Fruit fly (Drosophila melanogaster) whole organism, embryonic: ENCODE results near the gene sdk.

Experiments used
- Ada2b ChIP-seq: fragments of 200-800 bp; sonication (Bioruptor generic); IDR thresholded peaks from 2 replicates; pipeline ENCODE4 v1.3.6; 2022; ENCODE audit warnings: missing biosample characterization, missing genetic modification characterization
- Asciz ChIP-seq: fragments of 200-800 bp; sonication (Bioruptor generic); optimal IDR thresholded peaks from 2 replicates; lab custom pipeline; 2017; ENCODE audit warnings: missing biosample characterization, mild to moderate bottlenecking, missing genetic modification characterization, missing genetic modification reagents
- CG10431 ChIP-seq: fragments of 200-800 bp; sonication (Bioruptor generic); optimal IDR thresholded peaks from 3 replicates; lab custom pipeline; 2018; ENCODE audit warnings: missing biosample characterization, mild to moderate bottlenecking, missing genetic modification characterization
- CG10543 ChIP-seq: fragments of 200-800 bp; sonication (Bioruptor generic); optimal IDR thresholded peaks from 3 replicates; lab custom pipeline; 2017; ENCODE audit warnings: missing biosample characterization, mild to moderate bottlenecking, missing genetic modification characterization, moderate library complexity
- CG11456 ChIP-seq: fragments of 200-800 bp; sonication (Bioruptor generic); IDR thresholded peaks from 3 replicates; pipeline ENCODE4 v1.3.6; 2022; ENCODE audit warnings: missing biosample characterization, missing genetic modification characterization
- CG11696 ChIP-seq: fragments of 200-800 bp; sonication (Bioruptor generic); IDR thresholded peaks from 2 replicates; pipeline ENCODE4 v1.3.6; 2022; ENCODE audit warnings: missing biosample characterization, missing genetic modification characterization
- CG12299 ChIP-seq: fragments of 200-800 bp; sonication (Bioruptor generic); optimal IDR thresholded peaks from 2 replicates; lab custom pipeline; 2018; ENCODE audit warnings: missing biosample characterization, mild to moderate bottlenecking, missing genetic modification characterization
- CG17359 ChIP-seq: fragments of 200-800 bp; sonication (Bioruptor generic); optimal IDR thresholded peaks from 3 replicates; lab custom pipeline; 2018; ENCODE audit warnings: missing biosample characterization, mild to moderate bottlenecking, missing genetic modification characterization, moderate library complexity
- CG17361 ChIP-seq: fragments of 200-800 bp; sonication (Bioruptor generic); IDR thresholded peaks from 3 replicates; pipeline ENCODE4 v1.3.6; 2022; ENCODE audit warnings: missing biosample characterization, missing genetic modification characterization
- CG18764 ChIP-seq: fragments of 200-800 bp; sonication (Bioruptor generic); optimal IDR thresholded peaks from 3 replicates; lab custom pipeline; 2016; ENCODE audit warnings: missing biosample characterization, missing genetic modification characterization
- CG30403 ChIP-seq: fragments of 200-800 bp; sonication (Bioruptor generic); optimal IDR thresholded peaks from 3 replicates; lab custom pipeline; 2016; ENCODE audit warnings: missing biosample characterization, missing genetic modification characterization
- CG31365 ChIP-seq: fragments of 200-800 bp; sonication (Bioruptor generic); optimal IDR thresholded peaks from 2 replicates; lab custom pipeline; 2018; ENCODE audit warnings: missing biosample characterization, mild to moderate bottlenecking, missing genetic modification characterization
- CG3163 ChIP-seq: fragments of 200-800 bp; sonication (Bioruptor generic); optimal IDR thresholded peaks from 3 replicates; lab custom pipeline; 2016; ENCODE audit warnings: missing biosample characterization, missing genetic modification characterization
- CG3726 ChIP-seq: fragments of 200-800 bp; sonication (Bioruptor generic); IDR thresholded peaks from 3 replicates; pipeline ENCODE4, ENCODE4 v1.3.6; 2022; ENCODE audit warnings: missing biosample characterization, missing genetic modification characterization
- CG4328 ChIP-seq: fragments of 200-800 bp; sonication (Bioruptor generic); optimal IDR thresholded peaks from 3 replicates; lab custom pipeline; 2017; ENCODE audit warnings: missing biosample characterization, missing genetic modification reagents, missing genetic modification characterization
- CG4707 ChIP-seq: fragments of 200-800 bp; sonication (Bioruptor generic); optimal IDR thresholded peaks from 2 replicates; lab custom pipeline; 2018; ENCODE audit warnings: missing biosample characterization, mild to moderate bottlenecking, missing genetic modification characterization, moderate library complexity
- CG4820 ChIP-seq: fragments of 200-800 bp; sonication (Bioruptor generic); optimal IDR thresholded peaks from 3 replicates; lab custom pipeline; 2016; ENCODE audit warnings: missing biosample characterization, missing genetic modification characterization
- CG7839 ChIP-seq: fragments of 200-800 bp; sonication (Bioruptor generic); optimal IDR thresholded peaks from 3 replicates; lab custom pipeline; 2018; ENCODE audit warnings: missing biosample characterization, mild to moderate bottlenecking, missing genetic modification characterization, moderate library complexity
- CG8924 ChIP-seq: fragments of 200-800 bp; optimal IDR thresholded peaks from 3 replicates; lab custom pipeline; 2019; ENCODE audit warnings: missing biosample characterization, mild to moderate bottlenecking, missing genetic modification characterization, moderate library complexity
- CG9609 ChIP-seq: fragments of 200-800 bp; sonication (Bioruptor generic); optimal IDR thresholded peaks from 3 replicates; lab custom pipeline; 2016; ENCODE audit warnings: missing biosample characterization, missing genetic modification characterization
- CG9876 ChIP-seq: fragments of 200-800 bp; sonication (Bioruptor generic); optimal IDR thresholded peaks from 2 replicates; lab custom pipeline; 2016; ENCODE audit warnings: missing biosample characterization, missing genetic modification characterization
- CHES-1-like ChIP-seq: fragments of 200-800 bp; sonication (Bioruptor generic); optimal IDR thresholded peaks from 2 replicates; lab custom pipeline; 2016; ENCODE audit warnings: missing biosample characterization, missing genetic modification characterization
- Dip3 ChIP-seq: fragments of 200-800 bp; sonication (Bioruptor generic); optimal IDR thresholded peaks from 3 replicates; lab custom pipeline; 2016; ENCODE audit warnings: missing biosample characterization, missing genetic modification characterization
- Dref ChIP-seq: fragments of 200-800 bp; sonication (Bioruptor generic); IDR thresholded peaks from 2 replicates; pipeline ENCODE4 v1.3.6; 2022; ENCODE audit warnings: missing biosample characterization, missing genetic modification characterization
- Hr78 ChIP-seq, 2 experiments: fragments of 200-800 bp in 1 of 2; fragments of >200 bp in 1 of 2; sonication (Bioruptor generic) in 1 of 2; optimal IDR thresholded peaks; 2 replicates each; lab custom pipeline; 2017 to 2019; ENCODE audit warnings: missing biosample characterization in 2 of 2, missing genetic modification characterization in 2 of 2, mild to moderate bottlenecking in 1 of 2, moderate library complexity in 1 of 2
- Kr ChIP-seq: fragments of 200-800 bp; sonication (Bioruptor generic); optimal IDR thresholded peaks from 2 replicates; lab custom pipeline; 2017; ENCODE audit warnings: missing biosample characterization, mild to moderate bottlenecking, missing genetic modification characterization
- Myb ChIP-seq: fragments of 200-800 bp; sonication (Bioruptor generic); optimal IDR thresholded peaks from 2 replicates; lab custom pipeline; 2016; ENCODE audit warnings: missing biosample characterization, missing genetic modification characterization
- NC2β ChIP-seq: fragments of 200-800 bp; sonication (Bioruptor generic); optimal IDR thresholded peaks from 2 replicates; lab custom pipeline; 2016; ENCODE audit warnings: missing biosample characterization, missing genetic modification characterization
- NK7.1 ChIP-seq: fragments of 200-800 bp; sonication (Bioruptor generic); optimal IDR thresholded peaks from 3 replicates; lab custom pipeline; 2016; ENCODE audit warnings: missing biosample characterization, missing genetic modification characterization
- Neu2 ChIP-seq: fragments of 200-800 bp; sonication (Bioruptor generic); optimal IDR thresholded peaks from 3 replicates; lab custom pipeline; 2016; ENCODE audit warnings: missing biosample characterization, missing genetic modification characterization, borderline replicate concordance
- Sry-δ ChIP-seq: fragments of 200-800 bp; sonication (Bioruptor generic); optimal IDR thresholded peaks from 2 replicates; lab custom pipeline; 2016; ENCODE audit warnings: missing biosample characterization, missing genetic modification characterization
- Usf ChIP-seq: fragments of 200-800 bp; sonication (Bioruptor generic); optimal IDR thresholded peaks from 2 replicates; lab custom pipeline; 2017; ENCODE audit warnings: missing genotype, missing biosample characterization, missing genetic modification characterization
- ap ChIP-seq: fragments of 200-800 bp; sonication (Bioruptor generic); IDR thresholded peaks from 2 replicates; pipeline ENCODE4 v1.3.6; 2022; ENCODE audit warnings: missing biosample characterization, missing genetic modification characterization
- az2 ChIP-seq: fragments of 200-800 bp; sonication (Bioruptor generic); optimal IDR thresholded peaks from 3 replicates; lab custom pipeline; 2016; ENCODE audit warnings: missing biosample characterization, missing genetic modification characterization
- br ChIP-seq: fragments of >200 bp; optimal IDR thresholded peaks from 2 replicates; lab custom pipeline; 2017
- cg ChIP-seq: fragments of 200-800 bp; sonication (Bioruptor generic); optimal IDR thresholded peaks from 3 replicates; lab custom pipeline; 2019; ENCODE audit warnings: missing biosample characterization, mild to moderate bottlenecking, missing genetic modification characterization, moderate library complexity
- chif ChIP-seq, 2 experiments: fragments of 200-800 bp; sonication (Bioruptor generic); optimal IDR thresholded peaks; 3 replicates each; lab custom pipeline; 2016; ENCODE audit warnings: missing biosample characterization in 2 of 2, missing genetic modification characterization in 2 of 2
- crp ChIP-seq, 2 experiments: fragments of 200-800 bp; sonication (Bioruptor generic); optimal IDR thresholded peaks; 2 replicates in 1 of 2; 3 replicates in 1 of 2; lab custom pipeline; 2017; ENCODE audit warnings: missing biosample characterization in 2 of 2, missing genetic modification characterization in 2 of 2, mild to moderate bottlenecking in 1 of 2, moderate library complexity in 1 of 2
- cwo ChIP-seq: fragments of 200-800 bp; sonication (Bioruptor generic); optimal IDR thresholded peaks from 3 replicates; lab custom pipeline; 2017; ENCODE audit warnings: missing biosample characterization, missing genetic modification characterization, mild to moderate bottlenecking, moderate library complexity, missing genetic modification reagents
- emc ChIP-seq: fragments of 200-800 bp; sonication (Bioruptor generic); optimal IDR thresholded peaks from 2 replicates; lab custom pipeline; 2016; ENCODE audit warnings: missing biosample characterization, missing genetic modification characterization
- fd3F ChIP-seq: fragments of 200-800 bp; sonication (Bioruptor generic); optimal IDR thresholded peaks from 2 replicates; lab custom pipeline; 2018; ENCODE audit warnings: missing biosample characterization, mild to moderate bottlenecking, missing genetic modification characterization, moderate library complexity
- ftz-f1 ChIP-seq: fragments of 200-800 bp; sonication (Bioruptor generic); optimal IDR thresholded peaks from 2 replicates; lab custom pipeline; 2016; ENCODE audit warnings: missing biosample characterization, missing genetic modification characterization
- gro ChIP-seq: fragments of 200-800 bp; sonication (Bioruptor generic); optimal IDR thresholded peaks from 2 replicates; lab custom pipeline; 2016; ENCODE audit warnings: missing biosample characterization, missing genetic modification characterization
- her ChIP-seq: fragments of 200-800 bp; sonication (Bioruptor generic); optimal IDR thresholded peaks from 2 replicates; lab custom pipeline; 2016; ENCODE audit warnings: missing biosample characterization, missing genetic modification characterization
- hth ChIP-seq: fragments of >200 bp; optimal IDR thresholded peaks from 2 replicates; lab custom pipeline; 2017; ENCODE audit warnings: inconsistent platforms
- onecut ChIP-seq: fragments of 200-800 bp; sonication (Bioruptor generic); IDR thresholded peaks from 2 replicates; pipeline ENCODE4 v1.3.6; 2022; ENCODE audit warnings: missing biosample characterization, missing genetic modification characterization
- otp ChIP-seq: fragments of 200-800 bp; sonication (Bioruptor generic); IDR thresholded peaks from 3 replicates; pipeline ENCODE4, ENCODE4 v1.3.6; 2022; ENCODE audit warnings: missing biosample characterization, missing genetic modification characterization
- repo ChIP-seq: fragments of 200-800 bp; sonication (Bioruptor generic); optimal IDR thresholded peaks from 2 replicates; lab custom pipeline; 2016; ENCODE audit warnings: missing biosample characterization, missing genetic modification characterization
- slp2 ChIP-seq: fragments of 200-800 bp; sonication (Bioruptor generic); optimal IDR thresholded peaks from 2 replicates; lab custom pipeline; 2016; ENCODE audit warnings: missing biosample characterization, missing genetic modification characterization
- tio ChIP-seq: fragments of 200-800 bp; sonication (Bioruptor generic); optimal IDR thresholded peaks from 2 replicates; lab custom pipeline; 2017; ENCODE audit warnings: missing biosample characterization, missing genetic modification characterization, inconsistent platforms
- unpg ChIP-seq: fragments of 200-800 bp; sonication (Bioruptor generic); optimal IDR thresholded peaks from 3 replicates; lab custom pipeline; 2018; ENCODE audit warnings: missing biosample characterization, mild to moderate bottlenecking, missing genetic modification characterization, moderate library complexity
- vnd ChIP-seq: fragments of 200-800 bp; sonication (Bioruptor generic); IDR thresholded peaks from 3 replicates; pipeline ENCODE4 v1.3.6; 2022; ENCODE audit warnings: missing biosample characterization, missing genetic modification characterization; ENCODE audit not compliant: partially characterized antibody

Gene sdk

DNA sequence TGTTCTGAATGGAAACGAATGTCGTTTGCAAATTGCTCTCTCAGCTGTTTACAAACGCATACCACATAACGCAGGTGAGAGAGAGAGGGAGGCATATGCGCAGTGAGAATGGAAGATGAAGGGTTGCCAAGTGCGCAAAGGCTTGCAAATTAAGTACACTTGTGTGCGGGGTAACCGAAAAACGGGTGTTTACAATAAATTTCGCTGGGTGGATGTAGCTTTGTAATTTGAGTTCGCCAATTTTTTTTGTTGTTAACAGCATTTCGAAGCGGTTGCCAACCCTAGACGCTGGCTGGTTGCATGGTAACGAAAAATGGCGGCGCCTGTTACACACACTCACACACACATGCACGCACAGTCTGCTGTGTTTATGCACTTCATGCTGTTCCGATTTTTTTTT is 31.7 kb upstream of the sdk start (continued):
- TF ChIP-seq cwo (GFP tag; lab: Kevin White, UChicago) (peak; percentile 89), cg (GFP tag; lab: Kevin White, UChicago) (no peak), Neu2 (GFP tag; lab: Kevin White, UChicago) (peak; percentile 76), hth (lab: Kevin White, UChicago) (no peak), Myb (peak; percentile 74), CG8924 (tag; lab: Kevin White, UChicago) (peak; percentile 91), Asciz (peak; percentile 94), otp (GFP tag; lab: Robert Waterston, UW) (peak; percentile 98), ftz-f1 (GFP tag; lab: Kevin White, UChicago) (no peak), her (peak; percentile 95), CG10543 (GFP tag; lab: Kevin White, UChicago) (peak; percentile 95), fd3F (peak; percentile 91), CG11696 (GFP tag; lab: Robert Waterston, UW) (peak; percentile 88), CG10431 (GFP tag; lab: Kevin White, UChicago) (peak; percentile 92), CG4820 (GFP tag; lab: Kevin White, UChicago) (peak; percentile 92), CG9609 (GFP tag; lab: Kevin White, UChicago) (peak; percentile 95), CG31365 (tag; lab: Kevin White, UChicago) (peak; percentile 87), Dip3 (GFP tag; lab: Kevin White, UChicago) (peak; percentile 92), CG3163 (GFP tag; lab: Kevin White, UChicago) (peak; percentile 75), onecut (peak; percentile 95), CG18764 (GFP tag; lab: Kevin White, UChicago) (peak; percentile 96), CHES-1-like (GFP tag; lab: Kevin White, UChicago) (peak; percentile 91), gro (GFP tag; lab: Kevin White, UChicago) (peak; percentile 88), vnd (GFP tag; lab: Robert Waterston, UW) (no peak), br (no peak), ap (GFP tag; lab: Robert Waterston, UW) (peak; percentile 95), Hr78 (GFP tag; optimal IDR thresholded peaks at IDR 0.05; lab: Kevin White, UChicago) (peak in 1 of 2 experiments; percentile 76), unpg (peak; percentile 96), az2 (GFP tag; lab: Kevin White, UChicago) (peak; percentile 94), Usf (peak; percentile 88), CG30403 (GFP tag; lab: Kevin White, UChicago) (peak; percentile 92), repo (GFP tag; lab: Kevin White, UChicago) (peak; percentile 95), CG3726 (peak; percentile 95), chif (GFP tag; optimal IDR thresholded peaks at IDR 0.05; lab: Kevin White, UChicago) (peak; percentile 92 to 93), CG12299 (tag; lab: Kevin White, UChicago) (peak; percentile 92), emc (GFP tag; lab: Kevin White, UChicago) (peak; percentile 87), Ada2b (peak; percentile 96), NK7.1 (GFP tag; lab: Kevin White, UChicago) (peak; percentile 80), CG17359 (tag; lab: Kevin White, UChicago) (peak; percentile 97), CG17361 (GFP tag; lab: Robert Waterston, UW) (peak; percentile 90), CG11456 (GFP tag; lab: Robert Waterston, UW) (peak; percentile 97), CG4328 (GFP tag; lab: Kevin White, UChicago) (peak; percentile 93), slp2 (GFP tag; lab: Kevin White, UChicago) (peak; percentile 95), CG9876 (GFP tag; lab: Kevin White, UChicago) (peak; percentile 90), CG4707 (GFP tag; lab: Kevin White, UChicago) (peak; percentile 91), Kr (GFP tag; lab: Kevin White, UChicago) (peak; percentile 81), Sry-δ (GFP tag; lab: Kevin White, UChicago) (peak; percentile 49), CG7839 (tag; lab: Kevin White, UChicago) (peak; percentile 96), NC2β (GFP tag; lab: Kevin White, UChicago) (peak; percentile 91), tio (no peak), Dref (peak; percentile 46), crp (GFP tag; optimal IDR thresholded peaks at IDR 0.05; lab: Kevin White, UChicago) (peak in 1 of 2 experiments; percentile 71)
